Worm (Caenorhabditis elegans): Measurements from ENCODE around the gene syf-2.

ce11 chrIII:7165276-7165675 is 3.4 kb upstream of the syf-2 start:
- TF ChIP-seq nhr-77 (tag; optimal IDR thresholded peaks at IDR 0.05) (no peak), elt-1 (tag; optimal IDR thresholded peaks at IDR 0.05) (no peak), lin-15B (tag; optimal IDR thresholded peaks at IDR 0.05) (no peak), aly-2 (tag; optimal IDR thresholded peaks at IDR 0.05) (no peak), nhr-12 (tag; optimal IDR thresholded peaks at IDR 0.05) (no peak), nhr-76 (tag; optimal IDR thresholded peaks at IDR 0.05) (no peak), fos-1 (tag; optimal IDR thresholded peaks at IDR 0.05) (no peak), zag-1 (tag; optimal IDR thresholded peaks at IDR 0.05) (no peak)
